Worm (Caenorhabditis elegans): ENCODE results near the gene F35C8.5.
A peak's percentile ranks its signal among the peaks of the same experiment; 100 is the strongest.

Gene F35C8.5

ce11 chrX:5364222-5364621 is 1.4 kb upstream of the F35C8.5 start, which contains the start of gene chtl-1:
Gene chtl-1, minus strand, starts transcription at chrX:5364322.
- no peak for TF ChIP-seq Y95B8A.8 (GFP tag; IDR thresholded peaks at IDR 0.05)
- TF ChIP-seq ztf-26 (tag; optimal IDR thresholded peaks at IDR 0.05): no peak
- TF ChIP-seq F39B2.1 (GFP tag; IDR thresholded peaks at IDR 0.05): no peak
- no peak for TF ChIP-seq nfyb-1 (GFP tag; IDR thresholded peaks at IDR 0.05)
- TF ChIP-seq lsl-1 (GFP tag; optimal IDR thresholded peaks at IDR 0.05): no peak
- no peak for TF ChIP-seq F22D6.2 (tag; optimal IDR thresholded peaks at IDR 0.05)
- no peak for TF ChIP-seq atf-7 (tag; optimal IDR thresholded peaks at IDR 0.05)
- TF ChIP-seq ZK185.1 (tag; optimal IDR thresholded peaks at IDR 0.05; ENCODE audit: poor library complexity, severe bottlenecking): no peak
- no peak for TF ChIP-seq ceh-100 (GFP tag; IDR thresholded peaks at IDR 0.05)
- no peak for TF ChIP-seq egrh-3 (GFP tag; IDR thresholded peaks at IDR 0.05)
- TF ChIP-seq hmg-20 (GFP tag; IDR thresholded peaks at IDR 0.05): no peak
- TF ChIP-seq Y56A3A.18 (GFP tag; IDR thresholded peaks at IDR 0.05): no peak
- TF ChIP-seq hlh-12 (tag; optimal IDR thresholded peaks at IDR 0.05): no peak

ce11 chrX:5366613-5367012 is 1.0 kb downstream of the F35C8.5 start:
- TF ChIP-seq madf-3 (GFP tag; IDR thresholded peaks at IDR 0.05) (no peak), nhr-120 (GFP tag; IDR thresholded peaks at IDR 0.05) (no peak), lin-40 (tag; optimal IDR thresholded peaks at IDR 0.05) (no peak), athp-1 (tag; optimal IDR thresholded peaks at IDR 0.05) (no peak), ztf-3 (GFP tag; optimal IDR thresholded peaks at IDR 0.05) (no peak), F49E8.2 (tag; optimal IDR thresholded peaks at IDR 0.05; ENCODE audit: insufficient read depth) (no peak), F23B12.7 (tag; optimal IDR thresholded peaks at IDR 0.05; ENCODE audit: insufficient read depth) (no peak), nfya-1 (tag; optimal IDR thresholded peaks at IDR 0.05; ENCODE audit: borderline replicate concordance, insufficient read depth) (no peak), ztf-22 (GFP tag; optimal IDR thresholded peaks at IDR 0.05) (no peak), lsl-1 (GFP tag; optimal IDR thresholded peaks at IDR 0.05) (no peak), Y95B8A.8 (GFP tag; IDR thresholded peaks at IDR 0.05) (no peak), ceh-79 (tag; optimal IDR thresholded peaks at IDR 0.05) (no peak), let-526 (GFP tag; IDR thresholded peaks at IDR 0.05) (no peak)

- TF ChIP-seq ceh-27 (GFP tag; optimal IDR thresholded peaks at IDR 0.05) (peak; percentile 8), fkh-3 (tag; optimal IDR thresholded peaks at IDR 0.05) (peak; percentile 47), zfh-2 (GFP tag; conservative IDR thresholded peaks at IDR 0.05) (peak; percentile 73), egrh-3 (GFP tag; IDR thresholded peaks at IDR 0.05) (0 out of 2 replicates have a peak, but pooled peaks have one; percentile 5), cebp-1 (GFP tag; IDR thresholded peaks at IDR 0.05) (no peak), cebp-1 (tag; optimal IDR thresholded peaks at IDR 0.05) (peak; percentile 51), nhr-120 (GFP tag; IDR thresholded peaks at IDR 0.05) (no peak), egl-44 (GFP tag; IDR thresholded peaks at IDR 0.05) (no peak)
These were observed 2.6 kb downstream of the F35C8.5 start, which contains the start of gene jkk-1 for ce11 chrX:5368220-5368619. Gene jkk-1, plus strand, starts transcription at chrX:5368468.

- no peak for TF ChIP-seq gei-17 (GFP tag; optimal IDR thresholded peaks at IDR 0.05)
- no peak for TF ChIP-seq egl-44 (GFP tag; IDR thresholded peaks at IDR 0.05)
- no peak for TF ChIP-seq aptf-2 (GFP tag; conservative IDR thresholded peaks at IDR 0.05)
These were observed 5.0 kb downstream of the F35C8.5 start for ce11 chrX:5370605-5371004.

- TF ChIP-seq ekl-4 (GFP tag; IDR thresholded peaks at IDR 0.05) (no peak), xnd-1 (tag; optimal IDR thresholded peaks at IDR 0.05) (peak; percentile 7), efl-1 (GFP tag; optimal IDR thresholded peaks at IDR 0.05) (peak; percentile 66), sptf-2 (GFP tag; optimal IDR thresholded peaks at IDR 0.05) (no peak), madf-6 (GFP tag; IDR thresholded peaks at IDR 0.05) (peak; percentile 80), ztf-6 (GFP tag; IDR thresholded peaks at IDR 0.05) (no peak), zfh-2 (GFP tag; conservative IDR thresholded peaks at IDR 0.05) (no peak), mes-4 (tag; optimal IDR thresholded peaks at IDR 0.05) (no peak), hmg-1.2 (GFP tag; IDR thresholded peaks at IDR 0.05) (peak; percentile 48), madf-8 (GFP tag; conservative IDR thresholded peaks at IDR 0.05) (peak; percentile 27; the same call in 1 of the 2 replicates)
These were observed 7.0 kb downstream of the F35C8.5 start, which contains the start of gene F35C8.8 for ce11 chrX:5372638-5373037. Gene F35C8.8, minus strand, starts transcription at chrX:5372639.

Data from whole organism, young adult.